Worm (Caenorhabditis elegans): ENCODE measurements around the gene C07E3.4.

ce11 chrII:10369547-10370028 lies 9.0 kb downstream of the C07E3.4 start, which contains the start of gene ceh-58:
- TF ChIP-seq nhr-76 (tag; optimal IDR thresholded peaks at IDR 0.05) (no peak), egl-43 (GFP tag; IDR thresholded peaks at IDR 0.05) (no peak), R02D3.7 (tag; optimal IDR thresholded peaks at IDR 0.05) (no peak)
